Worm (Caenorhabditis elegans) whole organism, young adult: ENCODE data around the gene ccdc-47.

Source experiments
- B0019.2 ChIP-seq: fragments of 200-800 bp; sonication (Bioruptor generic); conservative IDR thresholded peaks from 2 replicates; pipeline ENCODE4 v1.3.6; 2022; ENCODE audit warnings: missing genetic modification reagents, missing genetic modification characterization, missing compliant biosample characterization
- F22D6.2 ChIP-seq: sonication (generic microtip); optimal IDR thresholded peaks from 2 replicates; lab custom pipeline; 2016; ENCODE audit warnings: mild to moderate bottlenecking, missing genetic modification characterization, missing compliant biosample characterization
- F37B4.10 ChIP-seq: fragments of 200-800 bp; sonication (Bioruptor generic); IDR thresholded peaks from 2 replicates; pipeline ENCODE4 v1.3.6; 2022; ENCODE audit warnings: missing genetic modification characterization, missing compliant biosample characterization
- F57C9.4 ChIP-seq: sonication (generic microtip); optimal IDR thresholded peaks from 2 replicates; lab custom pipeline; 2017; ENCODE audit warnings: mild to moderate bottlenecking, missing genetic modification characterization, missing compliant biosample characterization
- K11D2.4 ChIP-seq: fragments of 200-800 bp; sonication (Bioruptor generic); IDR thresholded peaks from 2 replicates; pipeline ENCODE4 v1.3.6; 2022; ENCODE audit warnings: missing genetic modification reagents, missing genetic modification characterization, missing compliant biosample characterization
- K12H6.12 ChIP-seq: fragments of 200-800 bp; sonication (Bioruptor generic); optimal IDR thresholded peaks from 2 replicates; lab custom pipeline; 2018; ENCODE audit warnings: mild to moderate bottlenecking, missing genetic modification characterization, missing compliant biosample characterization
- Y53G8AR.9 ChIP-seq: fragments of 200-800 bp; sonication (Bioruptor generic); conservative IDR thresholded peaks from 2 replicates; pipeline ENCODE4 v1.3.6; 2022; ENCODE audit warnings: missing genetic modification reagents, missing genetic modification characterization, missing compliant biosample characterization
- Y67H2A.10 ChIP-seq: fragments of 200-800 bp; sonication (Bioruptor generic); conservative IDR thresholded peaks from 2 replicates; pipeline ENCODE4 v1.3.6; 2022; ENCODE audit warnings: missing genetic modification reagents, missing genetic modification characterization, missing compliant biosample characterization
- Y95B8A.8 ChIP-seq: fragments of 200-800 bp; sonication (Bioruptor generic); IDR thresholded peaks from 2 replicates; pipeline ENCODE4 v1.3.6; 2022; ENCODE audit warnings: missing genetic modification reagents, missing genetic modification characterization, missing compliant biosample characterization
- ZK185.1 ChIP-seq: sonication (generic microtip); optimal IDR thresholded peaks from 2 replicates; lab custom pipeline; 2016; ENCODE audit warnings: mild to moderate bottlenecking, missing genetic modification characterization, missing compliant biosample characterization; ENCODE audit not compliant: poor library complexity, severe bottlenecking
- aptf-2 ChIP-seq: fragments of 200-800 bp; sonication (Bioruptor generic); conservative IDR thresholded peaks from 2 replicates; pipeline ENCODE4 v1.3.6; 2022; ENCODE audit warnings: missing genetic modification reagents, missing genetic modification characterization, missing compliant biosample characterization
- attf-3 ChIP-seq: fragments of 200-800 bp; sonication (Bioruptor generic); conservative IDR thresholded peaks from 2 replicates; pipeline ENCODE4 v1.3.6; 2022; ENCODE audit warnings: missing genetic modification reagents, missing genetic modification characterization, missing compliant biosample characterization
- attf-6 ChIP-seq: fragments of 200-800 bp; sonication (Bioruptor generic); IDR thresholded peaks from 2 replicates; pipeline ENCODE4 v1.3.6; 2022; ENCODE audit warnings: missing genetic modification reagents, missing genetic modification characterization, missing compliant biosample characterization
- bed-1 ChIP-seq: fragments of 200-800 bp; sonication (Bioruptor generic); IDR thresholded peaks from 2 replicates; pipeline ENCODE4 v1.3.6; 2022; ENCODE audit warnings: missing genetic modification reagents, missing genetic modification characterization, missing compliant biosample characterization
- bed-2 ChIP-seq: fragments of 200-800 bp; sonication (Bioruptor generic); IDR thresholded peaks from 2 replicates; pipeline ENCODE4 v1.3.6; 2022; ENCODE audit warnings: missing genetic modification reagents, missing genetic modification characterization, missing compliant biosample characterization
- ceh-58 ChIP-seq: fragments of 200-800 bp; sonication (Bioruptor generic); IDR thresholded peaks from 2 replicates; pipeline ENCODE4 v1.3.6; 2022; ENCODE audit warnings: missing genetic modification characterization, missing compliant biosample characterization
- die-1 ChIP-seq: sonication (generic microtip); optimal IDR thresholded peaks from 2 replicates; lab custom pipeline; 2016; ENCODE audit warnings: missing genotype, mild to moderate bottlenecking, missing genetic modification characterization, missing compliant biosample characterization
- dox-1 ChIP-seq: fragments of 200-800 bp; sonication (Bioruptor generic); IDR thresholded peaks from 2 replicates; pipeline ENCODE4 v1.3.6; 2022; ENCODE audit warnings: missing genetic modification reagents, missing genetic modification characterization, missing compliant biosample characterization
- dpff-1 ChIP-seq: sonication (generic microtip); optimal IDR thresholded peaks from 2 replicates; lab custom pipeline; 2017; ENCODE audit warnings: mild to moderate bottlenecking, missing genetic modification characterization, missing compliant biosample characterization
- efl-1 ChIP-seq: fragments of 150-350 bp; optimal IDR thresholded peaks from 2 replicates; lab custom pipeline; 2014; ENCODE audit warnings: missing biosample characterization, missing genetic modification reagents, missing genetic modification characterization
- egl-18 ChIP-seq: fragments of 200-800 bp; sonication (Bioruptor generic); IDR thresholded peaks from 2 replicates; pipeline ENCODE4 v1.3.6; 2022; ENCODE audit warnings: missing genetic modification reagents, missing genetic modification characterization, missing compliant biosample characterization
- egrh-3 ChIP-seq: fragments of 200-800 bp; sonication (Bioruptor generic); IDR thresholded peaks from 2 replicates; pipeline ENCODE4 v1.3.6; 2022; ENCODE audit warnings: missing genetic modification reagents, missing genetic modification characterization, missing compliant biosample characterization
- ekl-4 ChIP-seq: fragments of 200-800 bp; sonication (Bioruptor generic); IDR thresholded peaks from 2 replicates; pipeline ENCODE4 v1.3.6; 2022; ENCODE audit warnings: missing genetic modification reagents, missing genetic modification characterization, missing compliant biosample characterization
- ets-4 ChIP-seq: fragments of 200-800 bp; sonication (Bioruptor generic); optimal IDR thresholded peaks from 2 replicates; lab custom pipeline; 2018; ENCODE audit warnings: mild to moderate bottlenecking, missing genetic modification characterization, missing compliant biosample characterization
- let-607 ChIP-seq, 2 experiments: fragments of 200-800 bp in 1 of 2; sonication (Bioruptor generic) in 1 of 2; sonication (generic microtip) in 1 of 2; optimal IDR thresholded peaks; 2 replicates each; lab custom pipeline; 2016 to 2018; ENCODE audit warnings: mild to moderate bottlenecking in 2 of 2, missing compliant biosample characterization in 2 of 2, missing genetic modification characterization in 2 of 2, moderate library complexity in 2 of 2, missing genotype in 1 of 2
- lin-26 ChIP-seq: fragments of 200-800 bp; sonication (Bioruptor generic); IDR thresholded peaks from 2 replicates; pipeline ENCODE4 v1.3.6; 2022; ENCODE audit warnings: missing genetic modification reagents, missing genetic modification characterization, missing compliant biosample characterization
- lin-40 ChIP-seq: sonication (generic microtip); optimal IDR thresholded peaks from 2 replicates; lab custom pipeline; 2016; ENCODE audit warnings: missing genetic modification characterization, mild to moderate bottlenecking, missing compliant biosample characterization, missing genotype, missing genetic modification reagents
- lir-1 ChIP-seq: fragments of 200-800 bp; sonication (Bioruptor generic); conservative IDR thresholded peaks from 2 replicates; pipeline ENCODE4 v1.3.6; 2022; ENCODE audit warnings: missing genetic modification reagents, missing genetic modification characterization, missing compliant biosample characterization
- lsl-1 ChIP-seq: fragments of 200-800 bp; sonication (Bioruptor generic); optimal IDR thresholded peaks from 2 replicates; lab custom pipeline; 2018; ENCODE audit warnings: mild to moderate bottlenecking, missing genetic modification characterization, moderate library complexity, missing compliant biosample characterization
- lsy-27 ChIP-seq: sonication (generic microtip); optimal IDR thresholded peaks from 2 replicates; lab custom pipeline; 2017; ENCODE audit warnings: missing genetic modification characterization, mild to moderate bottlenecking, missing compliant biosample characterization, antibody characterized with exemption, missing genotype, borderline replicate concordance; ENCODE audit not compliant: insufficient read depth
- madf-10 ChIP-seq: sonication (generic microtip); optimal IDR thresholded peaks from 2 replicates; lab custom pipeline; 2016; ENCODE audit warnings: mild to moderate bottlenecking, missing genetic modification characterization, missing compliant biosample characterization
- madf-8 ChIP-seq: fragments of 200-800 bp; sonication (Bioruptor generic); conservative IDR thresholded peaks from 2 replicates; pipeline ENCODE4 v1.3.6; 2022; ENCODE audit warnings: missing genetic modification reagents, missing genetic modification characterization, missing compliant biosample characterization
- mcd-1 ChIP-seq: fragments of 200-800 bp; sonication (Bioruptor generic); IDR thresholded peaks from 2 replicates; pipeline ENCODE4 v1.3.6; 2022; ENCODE audit warnings: missing genetic modification reagents, missing genetic modification characterization, missing compliant biosample characterization
- mxl-1 ChIP-seq: sonication (generic microtip); optimal IDR thresholded peaks from 2 replicates; lab custom pipeline; 2016; ENCODE audit warnings: missing genetic modification characterization, missing compliant biosample characterization
- nfya-2 ChIP-seq: fragments of 200-800 bp; sonication (Bioruptor generic); IDR thresholded peaks from 2 replicates; pipeline ENCODE4 v1.3.6; 2022; ENCODE audit warnings: missing genetic modification reagents, missing genetic modification characterization, missing compliant biosample characterization
- nhr-179 ChIP-seq: sonication (generic microtip); optimal IDR thresholded peaks from 2 replicates; lab custom pipeline; 2016; ENCODE audit warnings: mild to moderate bottlenecking, missing genetic modification characterization, missing compliant biosample characterization
- nhr-90 ChIP-seq: sonication (generic microtip); optimal IDR thresholded peaks from 2 replicates; lab custom pipeline; 2016; ENCODE audit warnings: missing genotype, mild to moderate bottlenecking, missing genetic modification characterization, missing compliant biosample characterization
- rec-8 ChIP-seq, 2 experiments: sonication (generic microtip); optimal IDR thresholded peaks; 2 replicates each; lab custom pipeline; 2016; ENCODE audit warnings: mild to moderate bottlenecking in 2 of 2, missing genetic modification characterization in 2 of 2, missing genetic modification reagents in 2 of 2, missing genotype in 2 of 2, missing biosample characterization in 1 of 2, missing compliant biosample characterization in 1 of 2, moderate library complexity in 1 of 2
- repo-1 ChIP-seq: sonication (generic microtip); optimal IDR thresholded peaks from 2 replicates; lab custom pipeline; 2017; ENCODE audit warnings: mild to moderate bottlenecking, missing genetic modification characterization, missing compliant biosample characterization
- rpc-1 ChIP-seq, 2 experiments: fragments of 150-350 bp in 1 of 2; sonication (generic microtip) in 1 of 2; optimal IDR thresholded peaks; 2 replicates each; lab custom pipeline; 2014 to 2018; ENCODE audit warnings: missing biosample characterization in 1 of 2, missing genetic modification characterization in 1 of 2, missing genetic modification reagents in 1 of 2, missing genotype in 1 of 2
- snpc-1.3 ChIP-seq: sonication (generic microtip); optimal IDR thresholded peaks from 2 replicates; lab custom pipeline; 2017; ENCODE audit warnings: missing genetic modification characterization, mild to moderate bottlenecking, missing compliant biosample characterization, antibody characterized with exemption, moderate library complexity, missing genotype, missing genetic modification reagents; ENCODE audit not compliant: insufficient read depth
- snpc-3.4 ChIP-seq: sonication (generic microtip); optimal IDR thresholded peaks from 2 replicates; lab custom pipeline; 2017; ENCODE audit warnings: missing genetic modification characterization, mild to moderate bottlenecking, missing compliant biosample characterization, antibody characterized with exemption, moderate library complexity, missing genotype, missing genetic modification reagents
- somi-1 ChIP-seq: fragments of 200-800 bp; sonication (Bioruptor generic); optimal IDR thresholded peaks from 2 replicates; lab custom pipeline; 2018; ENCODE audit warnings: mild to moderate bottlenecking, missing genetic modification characterization, missing compliant biosample characterization
- sptf-2 ChIP-seq: fragments of 200-800 bp; sonication (Bioruptor generic); optimal IDR thresholded peaks from 2 replicates; lab custom pipeline; 2018; ENCODE audit warnings: mild to moderate bottlenecking, missing genetic modification characterization, missing compliant biosample characterization
- unc-130 ChIP-seq: sonication (generic microtip); optimal IDR thresholded peaks from 2 replicates; lab custom pipeline; 2016; ENCODE audit warnings: missing genetic modification reagents, missing genetic modification characterization, missing compliant biosample characterization
- zim-3 ChIP-seq: sonication (generic microtip); optimal IDR thresholded peaks from 2 replicates; lab custom pipeline; 2017; ENCODE audit warnings: mild to moderate bottlenecking, missing genetic modification characterization, moderate library complexity, missing compliant biosample characterization
- ztf-28 ChIP-seq: fragments of 200-800 bp; sonication (Bioruptor generic); IDR thresholded peaks from 2 replicates; pipeline ENCODE4 v1.3.6; 2022; ENCODE audit warnings: missing genetic modification reagents, missing genetic modification characterization, missing compliant biosample characterization
- ztf-6 ChIP-seq: fragments of 200-800 bp; sonication (Bioruptor generic); IDR thresholded peaks from 2 replicates; pipeline ENCODE4 v1.3.6; 2022; ENCODE audit warnings: missing genetic modification reagents, missing genetic modification characterization, missing compliant biosample characterization

Gene ccdc-47

ce11 chrIII:3916624-3917023 lies at the start of gene ccdc-47 (continued):
- TF ChIP-seq rec-8 (tag; optimal IDR thresholded peaks at IDR 0.05; lab: Kevin White, UChicago) = no peak
- no peak for TF ChIP-seq ztf-6 (GFP tag; lab: Robert Waterston, UW)
- TF ChIP-seq snpc-1.3 (tag; lab: Kevin White, UChicago) = peak; percentile 73
- TF ChIP-seq Y53G8AR.9 = no peak
- no peak for TF ChIP-seq somi-1 (GFP tag; lab: Kevin White, UChicago)
- no peak for TF ChIP-seq attf-6 (GFP tag; lab: Robert Waterston, UW)
- no peak for TF ChIP-seq Y67H2A.10
- no peak for TF ChIP-seq die-1
- TF ChIP-seq unc-130 (GFP tag; lab: Kevin White, UChicago) = no peak
- TF ChIP-seq B0019.2 = no peak
- no peak for TF ChIP-seq dpff-1 (tag; lab: Kevin White, UChicago)
- peak; percentile 47 for TF ChIP-seq lsl-1 (GFP tag; lab: Kevin White, UChicago)
- peak; percentile 60 for TF ChIP-seq snpc-3.4 (tag; lab: Kevin White, UChicago)
- no peak for TF ChIP-seq lin-40 (tag; lab: Kevin White, UChicago)
- no peak for TF ChIP-seq attf-3 (GFP tag; lab: Robert Waterston, UW)
- peak; percentile 75 for TF ChIP-seq efl-1 (GFP tag; lab: Kevin White, UChicago)
- no peak for TF ChIP-seq aptf-2 (GFP tag; lab: Robert Waterston, UW)
- TF ChIP-seq madf-10 = no peak
- TF ChIP-seq mxl-1 (tag; lab: Kevin White, UChicago) = no peak
- TF ChIP-seq ceh-58 = no peak
- TF ChIP-seq egrh-3 = no peak
- no peak for TF ChIP-seq sptf-2
- TF ChIP-seq F22D6.2 (tag; lab: Kevin White, UChicago) = no peak
- no peak for TF ChIP-seq lin-26 (GFP tag; lab: Robert Waterston, UW)
- no peak for TF ChIP-seq Y95B8A.8 (GFP tag; lab: Robert Waterston, UW)
- no peak for TF ChIP-seq K11D2.4
- 0 out of 2 replicates have a peak, but pooled peaks have one; percentile 23 for TF ChIP-seq ztf-28 (GFP tag; lab: Robert Waterston, UW)
- TF ChIP-seq madf-8 (GFP tag; lab: Robert Waterston, UW) = peak; percentile 48; the same call in 1 of the 2 replicates
- no peak for TF ChIP-seq nhr-179 (tag; lab: Kevin White, UChicago)
- no peak for TF ChIP-seq repo-1 (tag; lab: Kevin White, UChicago)
- TF ChIP-seq nfya-2 (GFP tag; lab: Robert Waterston, UW) = no peak
- TF ChIP-seq mcd-1 (GFP tag; lab: Robert Waterston, UW) = peak; percentile 38; the same call in 1 of the 2 replicates
- no peak for TF ChIP-seq zim-3
- no peak for TF ChIP-seq nhr-90 (tag; lab: Kevin White, UChicago)
- TF ChIP-seq ets-4 = no peak
- no peak for TF ChIP-seq bed-2
- peak; percentile 42 for TF ChIP-seq rpc-1 (optimal IDR thresholded peaks at IDR 0.05; lab: Kevin White, UChicago)
- no peak for TF ChIP-seq rpc-1 (tag; optimal IDR thresholded peaks at IDR 0.05; lab: Kevin White, UChicago)
- no peak for TF ChIP-seq egl-18
- no peak for TF ChIP-seq bed-1 (GFP tag; lab: Robert Waterston, UW)
- TF ChIP-seq lir-1 (GFP tag; lab: Robert Waterston, UW) = no peak
- peak; percentile 73 for TF ChIP-seq dox-1 (GFP tag; lab: Robert Waterston, UW)
- TF ChIP-seq F37B4.10 = no peak
- no peak for TF ChIP-seq K12H6.12 (tag; lab: Kevin White, UChicago)
- no peak for TF ChIP-seq F57C9.4
- no peak for TF ChIP-seq let-607 (tag; optimal IDR thresholded peaks at IDR 0.05; lab: Kevin White, UChicago)
- TF ChIP-seq lsy-27 (tag; lab: Kevin White, UChicago) = no peak
- TF ChIP-seq ZK185.1 (tag; lab: Kevin White, UChicago) = peak; percentile 63
- no peak for TF ChIP-seq ekl-4 (GFP tag; lab: Robert Waterston, UW)
